Fruit fly (Drosophila melanogaster) whole organism, embryonic: ENCODE data around the gene CG9886.

ENCODE experiments used
- BEAF-32 ChIP-seq: fragments of 200-800 bp; sonication (Bioruptor generic); optimal IDR thresholded peaks from 3 replicates; lab custom pipeline; 2017; ENCODE audit warnings: missing biosample characterization, missing genetic modification characterization, mild to moderate bottlenecking, moderate library complexity, missing genetic modification reagents
- CG10274 ChIP-seq: fragments of 200-800 bp; sonication (Bioruptor generic); optimal IDR thresholded peaks from 3 replicates; lab custom pipeline; 2017; ENCODE audit warnings: missing biosample characterization, mild to moderate bottlenecking, missing genetic modification characterization
- CG10431 ChIP-seq: fragments of 200-800 bp; sonication (Bioruptor generic); optimal IDR thresholded peaks from 3 replicates; lab custom pipeline; 2018; ENCODE audit warnings: missing biosample characterization, mild to moderate bottlenecking, missing genetic modification characterization
- CG11085 ChIP-seq: fragments of 200-800 bp; sonication (Bioruptor generic); IDR thresholded peaks from 2 replicates; pipeline ENCODE4 v1.3.6; 2022; ENCODE audit warnings: missing biosample characterization, missing genetic modification characterization
- CG12299 ChIP-seq: fragments of 200-800 bp; sonication (Bioruptor generic); optimal IDR thresholded peaks from 2 replicates; lab custom pipeline; 2018; ENCODE audit warnings: missing biosample characterization, mild to moderate bottlenecking, missing genetic modification characterization
- CG13894 ChIP-seq: fragments of 200-800 bp; sonication (Bioruptor generic); optimal IDR thresholded peaks from 3 replicates; lab custom pipeline; 2018; ENCODE audit warnings: missing biosample characterization, mild to moderate bottlenecking, missing genetic modification characterization, moderate library complexity
- CG15073 ChIP-seq: fragments of 200-800 bp; sonication (Bioruptor generic); optimal IDR thresholded peaks from 2 replicates; lab custom pipeline; 2016; ENCODE audit warnings: missing biosample characterization, missing genetic modification characterization
- CG15269 ChIP-seq: fragments of 200-800 bp; sonication (Bioruptor generic); optimal IDR thresholded peaks from 2 replicates; lab custom pipeline; 2018; ENCODE audit warnings: missing biosample characterization, mild to moderate bottlenecking, missing genetic modification characterization, moderate library complexity
- CG15514 ChIP-seq: fragments of 200-800 bp; sonication (Bioruptor generic); optimal IDR thresholded peaks from 3 replicates; lab custom pipeline; 2017; ENCODE audit warnings: missing biosample characterization, missing genetic modification characterization, mild to moderate bottlenecking, moderate library complexity, missing genetic modification reagents
- CG1603 ChIP-seq: fragments of 200-800 bp; sonication (Bioruptor generic); optimal IDR thresholded peaks from 2 replicates; lab custom pipeline; 2019; ENCODE audit warnings: missing biosample characterization, mild to moderate bottlenecking, missing genetic modification characterization, moderate library complexity
- CG18011 ChIP-seq: fragments of 200-800 bp; sonication (Bioruptor generic); optimal IDR thresholded peaks from 2 replicates; lab custom pipeline; 2017; ENCODE audit warnings: missing biosample characterization, missing genetic modification characterization, mild to moderate bottlenecking, moderate library complexity, missing genotype
- CG5245 ChIP-seq: fragments of 200-800 bp; sonication (Bioruptor generic); optimal IDR thresholded peaks from 3 replicates; lab custom pipeline; 2016; ENCODE audit warnings: missing biosample characterization, missing genetic modification characterization
- CG6683 ChIP-seq: fragments of 200-800 bp; sonication (Bioruptor generic); optimal IDR thresholded peaks from 2 replicates; lab custom pipeline; 2017; ENCODE audit warnings: missing biosample characterization, mild to moderate bottlenecking, missing genetic modification characterization, missing genetic modification reagents
- CG6791 ChIP-seq: fragments of 200-800 bp; sonication (Bioruptor generic); IDR thresholded peaks from 3 replicates; pipeline ENCODE4 v1.3.6; 2022; ENCODE audit warnings: missing biosample characterization, missing genetic modification characterization; ENCODE audit not compliant: partially characterized antibody
- CG6813 ChIP-seq: fragments of 200-800 bp; sonication (Bioruptor generic); optimal IDR thresholded peaks from 2 replicates; lab custom pipeline; 2017; ENCODE audit warnings: missing biosample characterization, missing genetic modification characterization, mild to moderate bottlenecking, moderate library complexity, missing genetic modification reagents
- CG9932 ChIP-seq: fragments of 200-800 bp; sonication (Bioruptor generic); IDR thresholded peaks from 2 replicates; pipeline ENCODE4 v1.3.6; 2022; ENCODE audit warnings: missing biosample characterization, missing genetic modification characterization
- Camta ChIP-seq: fragments of 200-800 bp; sonication (Bioruptor generic); optimal IDR thresholded peaks from 2 replicates; lab custom pipeline; 2016; ENCODE audit warnings: missing biosample characterization, missing genetic modification characterization
- CkIIα-i1 ChIP-seq: fragments of 200-800 bp; sonication (Bioruptor generic); IDR thresholded peaks from 2 replicates; pipeline ENCODE4 v1.3.6; 2022; ENCODE audit warnings: missing biosample characterization, missing genetic modification characterization
- Dek ChIP-seq: fragments of 200-800 bp; sonication (Bioruptor generic); optimal IDR thresholded peaks from 3 replicates; lab custom pipeline; 2019; ENCODE audit warnings: missing biosample characterization, mild to moderate bottlenecking, missing genetic modification characterization, moderate library complexity
- HHEX ChIP-seq: fragments of 200-800 bp; sonication (Bioruptor generic); optimal IDR thresholded peaks from 3 replicates; lab custom pipeline; 2017; ENCODE audit warnings: missing biosample characterization, mild to moderate bottlenecking, missing genetic modification characterization, missing genetic modification reagents
- Lhr ChIP-seq: fragments of 200-800 bp; sonication (Bioruptor generic); optimal IDR thresholded peaks from 3 replicates; lab custom pipeline; 2017; ENCODE audit warnings: mild to moderate bottlenecking, missing biosample characterization, missing genetic modification reagents, missing genetic modification characterization
- NC2α ChIP-seq: fragments of 200-800 bp; sonication (Bioruptor generic); optimal IDR thresholded peaks from 2 replicates; lab custom pipeline; 2016; ENCODE audit warnings: missing biosample characterization, missing genetic modification characterization
- Six4 ChIP-seq: fragments of 200-800 bp; sonication (Bioruptor generic); optimal IDR thresholded peaks from 2 replicates; lab custom pipeline; 2016; ENCODE audit warnings: missing biosample characterization, missing genetic modification characterization
- Stat92E ChIP-seq, 3 experiments: fragments of >200 bp in 2 of 3; fragments of 200-800 bp in 1 of 3; sonication (Bioruptor generic) in 1 of 3; optimal IDR thresholded peaks; 2 replicates each; lab custom pipeline; 2017 to 2019; ENCODE audit warnings: missing biosample characterization in 3 of 3, missing genetic modification characterization in 3 of 3, mild to moderate bottlenecking in 1 of 3, moderate library complexity in 1 of 3
- ase ChIP-seq: fragments of 200-800 bp; sonication (Bioruptor generic); IDR thresholded peaks from 3 replicates; pipeline ENCODE4 v1.3.6; 2022; ENCODE audit warnings: missing biosample characterization, missing genetic modification characterization
- cad ChIP-seq: fragments of >200 bp; optimal IDR thresholded peaks from 2 replicates; lab custom pipeline; 2017; ENCODE audit warnings: missing biosample characterization, missing genetic modification characterization
- caup ChIP-seq: fragments of 200-800 bp; sonication (Bioruptor generic); optimal IDR thresholded peaks from 3 replicates; lab custom pipeline; 2017; ENCODE audit warnings: missing biosample characterization, mild to moderate bottlenecking, missing genetic modification characterization, moderate library complexity; ENCODE audit not compliant: severe bottlenecking
- cg ChIP-seq: fragments of 200-800 bp; sonication (Bioruptor generic); optimal IDR thresholded peaks from 3 replicates; lab custom pipeline; 2019; ENCODE audit warnings: missing biosample characterization, mild to moderate bottlenecking, missing genetic modification characterization, moderate library complexity
- crc ChIP-seq: fragments of 200-800 bp; sonication (Bioruptor generic); optimal IDR thresholded peaks from 2 replicates; lab custom pipeline; 2016; ENCODE audit warnings: missing biosample characterization, missing genetic modification characterization
- dmrt99B ChIP-seq: fragments of 200-800 bp; sonication (Bioruptor generic); optimal IDR thresholded peaks from 2 replicates; lab custom pipeline; 2018; ENCODE audit warnings: missing biosample characterization, mild to moderate bottlenecking, missing genetic modification characterization, moderate library complexity
- ems ChIP-seq: fragments of 200-800 bp; sonication (Bioruptor generic); optimal IDR thresholded peaks from 3 replicates; lab custom pipeline; 2016; ENCODE audit warnings: missing biosample characterization, missing genetic modification characterization
- exex ChIP-seq: fragments of 200-800 bp; sonication (Bioruptor generic); optimal IDR thresholded peaks from 4 replicates; lab custom pipeline; 2018; ENCODE audit warnings: missing biosample characterization, mild to moderate bottlenecking, missing genetic modification characterization, moderate library complexity
- eyg ChIP-seq: fragments of 200-800 bp; sonication (Bioruptor generic); optimal IDR thresholded peaks from 3 replicates; lab custom pipeline; 2016; ENCODE audit warnings: missing biosample characterization, missing genetic modification characterization
- h ChIP-seq: fragments of >200 bp; optimal IDR thresholded peaks from 2 replicates; lab custom pipeline; 2017
- hth ChIP-seq: fragments of >200 bp; optimal IDR thresholded peaks from 2 replicates; lab custom pipeline; 2017; ENCODE audit warnings: inconsistent platforms
- lab ChIP-seq: fragments of 200-800 bp; sonication (Bioruptor generic); optimal IDR thresholded peaks from 3 replicates; lab custom pipeline; 2017; ENCODE audit warnings: missing biosample characterization, missing genetic modification characterization, mild to moderate bottlenecking, moderate library complexity, missing genetic modification reagents
- maf-S ChIP-seq: fragments of 200-800 bp; sonication (Bioruptor generic); optimal IDR thresholded peaks from 2 replicates; lab custom pipeline; 2016; ENCODE audit warnings: missing biosample characterization, missing genetic modification characterization
- mirr ChIP-seq: fragments of 200-800 bp; sonication (Bioruptor generic); optimal IDR thresholded peaks from 3 replicates; lab custom pipeline; 2018; ENCODE audit warnings: missing biosample characterization, mild to moderate bottlenecking, missing genetic modification characterization
- pan ChIP-seq, 4 experiments: fragments of >200 bp in 3 of 4; fragments of 200-800 bp in 1 of 4; sonication (Bioruptor generic) in 1 of 4; optimal IDR thresholded peaks in 3 of 4; IDR thresholded peaks in 1 of 4; 2 replicates each; pipeline versions ENCODE4 v1.3.6 to Lab custom; 2017 to 2022; ENCODE audit warnings: missing biosample characterization in 2 of 4, missing genetic modification characterization in 2 of 4, mixed read lengths in 1 of 4
- peb ChIP-seq: fragments of 200-800 bp; sonication (Bioruptor generic); IDR thresholded peaks from 2 replicates; pipeline ENCODE4 v1.3.6; 2022; ENCODE audit warnings: missing biosample characterization, missing genetic modification characterization
- pzg ChIP-seq: fragments of 200-800 bp; sonication (Bioruptor generic); optimal IDR thresholded peaks from 3 replicates; lab custom pipeline; 2018; ENCODE audit warnings: missing biosample characterization, mild to moderate bottlenecking, missing genetic modification characterization, moderate library complexity
- salm ChIP-seq: fragments of 200-800 bp; sonication (Bioruptor generic); optimal IDR thresholded peaks from 2 replicates; lab custom pipeline; 2018; ENCODE audit warnings: missing biosample characterization, mild to moderate bottlenecking, missing genetic modification characterization
- sd ChIP-seq: fragments of 200-800 bp; sonication (Bioruptor generic); optimal IDR thresholded peaks from 3 replicates; lab custom pipeline; 2018; ENCODE audit warnings: missing biosample characterization, mild to moderate bottlenecking, missing genetic modification characterization, moderate library complexity
- seq ChIP-seq: fragments of 200-800 bp; sonication (Bioruptor generic); IDR thresholded peaks from 2 replicates; pipeline ENCODE4 v1.3.6; 2022; ENCODE audit warnings: missing biosample characterization, missing genetic modification characterization
- slp2 ChIP-seq: fragments of 200-800 bp; sonication (Bioruptor generic); optimal IDR thresholded peaks from 2 replicates; lab custom pipeline; 2016; ENCODE audit warnings: missing biosample characterization, missing genetic modification characterization
- tio ChIP-seq: fragments of 200-800 bp; sonication (Bioruptor generic); optimal IDR thresholded peaks from 2 replicates; lab custom pipeline; 2017; ENCODE audit warnings: missing biosample characterization, missing genetic modification characterization, inconsistent platforms
- tna ChIP-seq: fragments of 200-800 bp; sonication (Bioruptor generic); IDR thresholded peaks from 2 replicates; pipeline ENCODE4 v1.3.6; 2022; ENCODE audit warnings: missing biosample characterization, missing genetic modification characterization; ENCODE audit not compliant: partially characterized antibody
- tup ChIP-seq: fragments of 200-800 bp; sonication (Bioruptor generic); optimal IDR thresholded peaks from 2 replicates; lab custom pipeline; 2016; ENCODE audit warnings: missing biosample characterization, mild to moderate bottlenecking, missing genetic modification characterization, moderate library complexity
- unpg ChIP-seq: fragments of 200-800 bp; sonication (Bioruptor generic); optimal IDR thresholded peaks from 3 replicates; lab custom pipeline; 2018; ENCODE audit warnings: missing biosample characterization, mild to moderate bottlenecking, missing genetic modification characterization, moderate library complexity
- yki ChIP-seq: fragments of >200 bp; optimal IDR thresholded peaks from 3 replicates; lab custom pipeline; 2018

CG9886 gene

dm6 chr2L:2420490-2420889 lies at the start of gene CG9886 (continued):
- peak; percentile 57 for TF ChIP-seq Dek
- peak; percentile 15 for TF ChIP-seq CG6813
- peak; percentile 3 for TF ChIP-seq NC2α (GFP tag; lab: Kevin White, UChicago)
- no peak for TF ChIP-seq cg (GFP tag; lab: Kevin White, UChicago)
- TF ChIP-seq seq (GFP tag; lab: Robert Waterston, UW) = no peak
- TF ChIP-seq lab (GFP tag; lab: Kevin White, UChicago) = peak; percentile 62
- peak; percentile 62 for TF ChIP-seq dmrt99B (tag; lab: Kevin White, UChicago)
- peak; percentile 26 for TF ChIP-seq CG5245 (GFP tag; lab: Kevin White, UChicago)
- peak; percentile 66 for TF ChIP-seq CG15514
- TF ChIP-seq CkIIα-i1 = no peak
- no peak for TF ChIP-seq tna (GFP tag; lab: Robert Waterston, UW)
- TF ChIP-seq exex = peak; percentile 10
- no peak for TF ChIP-seq ase (GFP tag; lab: Robert Waterston, UW)
- no peak for TF ChIP-seq cad
- TF ChIP-seq CG6683 (GFP tag; lab: Kevin White, UChicago) = peak; percentile 5
- peak; percentile 98 for TF ChIP-seq CG18011 (GFP tag; lab: Kevin White, UChicago)
- TF ChIP-seq CG13894 = no peak
- no peak for TF ChIP-seq mirr (GFP tag; lab: Kevin White, UChicago)
- peak; percentile 41 for TF ChIP-seq HHEX
- TF ChIP-seq Six4 (GFP tag; lab: Kevin White, UChicago) = peak; percentile 48
- peak; percentile 63 for TF ChIP-seq salm (tag; lab: Kevin White, UChicago)
- TF ChIP-seq h = no peak
- peak; percentile 42 for TF ChIP-seq pzg
- no peak for TF ChIP-seq CG6791 (GFP tag; lab: Robert Waterston, UW)
- TF ChIP-seq unpg (GFP tag; lab: Kevin White, UChicago) = peak; percentile 87
- TF ChIP-seq eyg (GFP tag; lab: Kevin White, UChicago) = no peak
- TF ChIP-seq Lhr (GFP tag; lab: Kevin White, UChicago) = peak; percentile 60
- TF ChIP-seq CG15073 (GFP tag; lab: Kevin White, UChicago) = no peak
- no peak for TF ChIP-seq pan (optimal IDR thresholded peaks at IDR 0.05; lab: Kevin White, UChicago)
- TF ChIP-seq pan (GFP tag; optimal IDR thresholded peaks at IDR 0.05 in 1 of 2, IDR thresholded peaks at IDR 0.05 in 1 of 2) = peak in 1 of 2 experiments; percentile 78
- TF ChIP-seq caup (GFP tag; lab: Kevin White, UChicago) = peak; percentile 58
- TF ChIP-seq tup (GFP tag; lab: Kevin White, UChicago) = peak; percentile 15
- TF ChIP-seq BEAF-32 (GFP tag; lab: Kevin White, UChicago) = peak; percentile 21
- TF ChIP-seq sd (tag; lab: Kevin White, UChicago) = peak; percentile 61
- TF ChIP-seq ems = no peak
- no peak for TF ChIP-seq crc (GFP tag; lab: Kevin White, UChicago)
- peak; percentile 52 for TF ChIP-seq CG12299 (tag; lab: Kevin White, UChicago)
- no peak for TF ChIP-seq CG10274 (GFP tag; lab: Kevin White, UChicago)
- no peak for TF ChIP-seq CG11085 (GFP tag; lab: Robert Waterston, UW)
- no peak for TF ChIP-seq peb (GFP tag; lab: Robert Waterston, UW)
- peak; percentile 38 for TF ChIP-seq CG1603 (tag; lab: Kevin White, UChicago)
- no peak for TF ChIP-seq yki (lab: Kevin White, UChicago)
- TF ChIP-seq CG10431 (GFP tag; lab: Kevin White, UChicago) = no peak
- TF ChIP-seq CG9932 (GFP tag; lab: Robert Waterston, UW) = peak; percentile 61; the same call in 1 of the 2 replicates
- no peak for TF ChIP-seq maf-S (GFP tag; lab: Kevin White, UChicago)
- no peak for TF ChIP-seq Camta
- TF ChIP-seq tio (GFP tag; lab: Kevin White, UChicago) = peak; percentile 21
- TF ChIP-seq Stat92E (GFP tag; optimal IDR thresholded peaks at IDR 0.05; lab: Kevin White, UChicago) = peak in 1 of 3 experiments; percentile 48
- no peak for TF ChIP-seq hth (lab: Kevin White, UChicago)
- TF ChIP-seq CG15269 (tag; lab: Kevin White, UChicago) = peak; percentile 71
- TF ChIP-seq slp2 = no peak
